Fruit fly (Drosophila melanogaster) whole organism, embryonic: ENCODE results near the gene CG9919.

ENCODE experiments used
- Adf1 ChIP-seq: fragments of 200-800 bp; sonication (Bioruptor generic); IDR thresholded peaks from 2 replicates; pipeline ENCODE4 v1.3.6; 2022; ENCODE audit warnings: missing biosample characterization, missing genetic modification characterization
- Atf3 ChIP-seq: fragments of 200-800 bp; sonication (Bioruptor generic); optimal IDR thresholded peaks from 3 replicates; lab custom pipeline; 2016; ENCODE audit warnings: missing biosample characterization, missing genetic modification characterization
- CG10366 ChIP-seq: fragments of 200-800 bp; sonication (Bioruptor generic); IDR thresholded peaks from 2 replicates; pipeline ENCODE4 v1.3.6; 2022; ENCODE audit warnings: missing biosample characterization, missing genetic modification characterization
- CG1233 ChIP-seq: fragments of 200-800 bp; sonication (Bioruptor generic); optimal IDR thresholded peaks from 4 replicates; lab custom pipeline; 2018; ENCODE audit warnings: missing biosample characterization, mild to moderate bottlenecking, missing genetic modification characterization
- CG13624 ChIP-seq: fragments of 200-800 bp; sonication (Bioruptor generic); optimal IDR thresholded peaks from 2 replicates; lab custom pipeline; 2016; ENCODE audit warnings: missing biosample characterization, missing genetic modification characterization
- CG15269 ChIP-seq: fragments of 200-800 bp; sonication (Bioruptor generic); optimal IDR thresholded peaks from 2 replicates; lab custom pipeline; 2018; ENCODE audit warnings: missing biosample characterization, mild to moderate bottlenecking, missing genetic modification characterization, moderate library complexity
- CG16815 ChIP-seq: fragments of 200-800 bp; sonication (Bioruptor generic); optimal IDR thresholded peaks from 3 replicates; lab custom pipeline; 2017; ENCODE audit warnings: missing biosample characterization, mild to moderate bottlenecking, missing genetic modification characterization
- CG17912 ChIP-seq: fragments of 200-800 bp; sonication (Bioruptor generic); optimal IDR thresholded peaks from 2 replicates; lab custom pipeline; 2018; ENCODE audit warnings: missing biosample characterization, mild to moderate bottlenecking, missing genetic modification characterization
- CG2199 ChIP-seq: fragments of 200-800 bp; sonication (Bioruptor generic); IDR thresholded peaks from 3 replicates; pipeline ENCODE4 v1.3.6; 2022; ENCODE audit warnings: missing biosample characterization, missing genetic modification characterization
- CG2678 ChIP-seq: fragments of 200-800 bp; sonication (Bioruptor generic); optimal IDR thresholded peaks from 3 replicates; lab custom pipeline; 2019; ENCODE audit warnings: missing biosample characterization, mild to moderate bottlenecking, missing genetic modification characterization, moderate library complexity
- CG2875 ChIP-seq: fragments of 200-800 bp; sonication (Bioruptor generic); optimal IDR thresholded peaks from 2 replicates; lab custom pipeline; 2017; ENCODE audit warnings: missing biosample characterization, mild to moderate bottlenecking, missing genetic modification characterization, missing genetic modification reagents
- CG30431 ChIP-seq: fragments of 200-800 bp; sonication (Bioruptor generic); optimal IDR thresholded peaks from 2 replicates; lab custom pipeline; 2017; ENCODE audit warnings: missing biosample characterization, missing genetic modification characterization
- CG33557 ChIP-seq: fragments of 200-800 bp; sonication (Bioruptor generic); optimal IDR thresholded peaks from 2 replicates; lab custom pipeline; 2019; ENCODE audit warnings: missing biosample characterization, mild to moderate bottlenecking, missing genetic modification characterization, moderate library complexity
- CG4617 ChIP-seq: fragments of 200-800 bp; sonication (Bioruptor generic); optimal IDR thresholded peaks from 3 replicates; lab custom pipeline; 2016; ENCODE audit warnings: missing biosample characterization, missing genetic modification characterization, borderline replicate concordance
- CG6683 ChIP-seq: fragments of 200-800 bp; sonication (Bioruptor generic); optimal IDR thresholded peaks from 2 replicates; lab custom pipeline; 2017; ENCODE audit warnings: missing biosample characterization, mild to moderate bottlenecking, missing genetic modification characterization, missing genetic modification reagents
- CG7839 ChIP-seq: fragments of 200-800 bp; sonication (Bioruptor generic); optimal IDR thresholded peaks from 3 replicates; lab custom pipeline; 2018; ENCODE audit warnings: missing biosample characterization, mild to moderate bottlenecking, missing genetic modification characterization, moderate library complexity
- CG8765 ChIP-seq: fragments of 200-800 bp; sonication (Bioruptor generic); IDR thresholded peaks from 2 replicates; pipeline ENCODE4 v1.3.6; 2022; ENCODE audit warnings: missing biosample characterization, missing genetic modification characterization
- CG9797 ChIP-seq: fragments of 200-800 bp; sonication (Bioruptor generic); optimal IDR thresholded peaks from 3 replicates; lab custom pipeline; 2018; ENCODE audit warnings: missing biosample characterization, mild to moderate bottlenecking, missing genetic modification characterization
- Camta ChIP-seq: fragments of 200-800 bp; sonication (Bioruptor generic); optimal IDR thresholded peaks from 2 replicates; lab custom pipeline; 2016; ENCODE audit warnings: missing biosample characterization, missing genetic modification characterization
- D19B ChIP-seq: fragments of 200-800 bp; sonication (Bioruptor generic); optimal IDR thresholded peaks from 2 replicates; lab custom pipeline; 2017; ENCODE audit warnings: missing biosample characterization, mild to moderate bottlenecking, missing genetic modification characterization
- Dref ChIP-seq: fragments of 200-800 bp; sonication (Bioruptor generic); IDR thresholded peaks from 2 replicates; pipeline ENCODE4 v1.3.6; 2022; ENCODE audit warnings: missing biosample characterization, missing genetic modification characterization
- Hsf ChIP-seq: fragments of 200-800 bp; sonication (Bioruptor generic); optimal IDR thresholded peaks from 3 replicates; lab custom pipeline; 2016; ENCODE audit warnings: missing biosample characterization, missing genetic modification characterization
- Jarid2 ChIP-seq: fragments of 200-800 bp; sonication (Bioruptor generic); optimal IDR thresholded peaks from 3 replicates; lab custom pipeline; 2017; ENCODE audit warnings: mild to moderate bottlenecking, missing biosample characterization, missing genetic modification reagents, missing genetic modification characterization
- PHDP ChIP-seq: fragments of 200-800 bp; sonication (Bioruptor generic); optimal IDR thresholded peaks from 3 replicates; lab custom pipeline; 2018; ENCODE audit warnings: missing biosample characterization, mild to moderate bottlenecking, missing genetic modification characterization, moderate library complexity
- Pdp1 ChIP-seq, 2 experiments: fragments of 200-800 bp; sonication (Bioruptor generic); optimal IDR thresholded peaks; 3 replicates each; lab custom pipeline; 2016; ENCODE audit warnings: missing biosample characterization in 2 of 2, missing genetic modification characterization in 2 of 2, mild to moderate bottlenecking in 1 of 2, moderate library complexity in 1 of 2
- Sox100B ChIP-seq: fragments of 200-800 bp; sonication (Bioruptor generic); optimal IDR thresholded peaks from 3 replicates; lab custom pipeline; 2018; ENCODE audit warnings: missing biosample characterization, mild to moderate bottlenecking, missing genetic modification characterization
- Tbp ChIP-seq: fragments of >200 bp; optimal IDR thresholded peaks from 2 replicates; lab custom pipeline; 2018; ENCODE audit warnings: missing biosample characterization, missing genetic modification characterization
- Xbp1 ChIP-seq: fragments of 200-800 bp; sonication (Bioruptor generic); optimal IDR thresholded peaks from 3 replicates; lab custom pipeline; 2016; ENCODE audit warnings: missing biosample characterization, mild to moderate bottlenecking, missing genetic modification characterization
- cato ChIP-seq: fragments of 200-800 bp; sonication (Bioruptor generic); optimal IDR thresholded peaks from 2 replicates; lab custom pipeline; 2016; ENCODE audit warnings: missing biosample characterization, missing genetic modification characterization, borderline replicate concordance
- caup ChIP-seq: fragments of 200-800 bp; sonication (Bioruptor generic); optimal IDR thresholded peaks from 3 replicates; lab custom pipeline; 2017; ENCODE audit warnings: missing biosample characterization, mild to moderate bottlenecking, missing genetic modification characterization, moderate library complexity; ENCODE audit not compliant: severe bottlenecking
- chinmo ChIP-seq: fragments of 200-800 bp; sonication (Bioruptor generic); IDR thresholded peaks from 4 replicates; pipeline ENCODE4 v1.3.6; 2022; ENCODE audit warnings: missing biosample characterization, missing genetic modification characterization; ENCODE audit not compliant: partially characterized antibody
- dan ChIP-seq: fragments of 200-800 bp; sonication (Bioruptor generic); IDR thresholded peaks from 2 replicates; pipeline ENCODE4 v1.3.6; 2022; ENCODE audit warnings: missing biosample characterization, missing genetic modification characterization
- disco-r ChIP-seq: fragments of 200-800 bp; sonication (Bioruptor generic); optimal IDR thresholded peaks from 2 replicates; lab custom pipeline; 2016; ENCODE audit warnings: missing biosample characterization, missing genetic modification characterization
- eyg ChIP-seq: fragments of 200-800 bp; sonication (Bioruptor generic); optimal IDR thresholded peaks from 3 replicates; lab custom pipeline; 2016; ENCODE audit warnings: missing biosample characterization, missing genetic modification characterization
- fd102C ChIP-seq: fragments of 200-800 bp; sonication (Bioruptor generic); optimal IDR thresholded peaks from 2 replicates; lab custom pipeline; 2018; ENCODE audit warnings: missing biosample characterization, mild to moderate bottlenecking, missing genetic modification characterization, moderate library complexity
- ham ChIP-seq: fragments of 200-800 bp; sonication (Bioruptor generic); IDR thresholded peaks from 2 replicates; pipeline ENCODE4 v1.3.6; 2022; ENCODE audit warnings: missing biosample characterization, missing genetic modification characterization
- her ChIP-seq: fragments of 200-800 bp; sonication (Bioruptor generic); optimal IDR thresholded peaks from 2 replicates; lab custom pipeline; 2016; ENCODE audit warnings: missing biosample characterization, missing genetic modification characterization
- ken ChIP-seq: fragments of 200-800 bp; sonication (Bioruptor generic); IDR thresholded peaks from 3 replicates; pipeline ENCODE4 v1.3.6; 2022; ENCODE audit warnings: missing biosample characterization, missing genetic modification characterization
- kni ChIP-seq: fragments of 200-800 bp; sonication (Bioruptor generic); optimal IDR thresholded peaks from 3 replicates; lab custom pipeline; 2017; ENCODE audit warnings: mild to moderate bottlenecking, missing biosample characterization, missing genetic modification reagents, missing genetic modification characterization
- mld ChIP-seq: fragments of 200-800 bp; sonication (Bioruptor generic); IDR thresholded peaks from 3 replicates; pipeline ENCODE4 v1.3.6; 2022; ENCODE audit warnings: missing biosample characterization, missing genetic modification characterization; ENCODE audit not compliant: partially characterized antibody
- oc ChIP-seq: fragments of 200-800 bp; sonication (Bioruptor generic); optimal IDR thresholded peaks from 2 replicates; lab custom pipeline; 2018; ENCODE audit warnings: missing biosample characterization, mild to moderate bottlenecking, missing genetic modification characterization, moderate library complexity
- org-1 ChIP-seq: fragments of 200-800 bp; sonication (Bioruptor generic); optimal IDR thresholded peaks from 2 replicates; lab custom pipeline; 2017; ENCODE audit warnings: missing biosample characterization, missing genetic modification characterization
- repo ChIP-seq: fragments of 200-800 bp; sonication (Bioruptor generic); optimal IDR thresholded peaks from 2 replicates; lab custom pipeline; 2016; ENCODE audit warnings: missing biosample characterization, missing genetic modification characterization
- salm ChIP-seq: fragments of 200-800 bp; sonication (Bioruptor generic); optimal IDR thresholded peaks from 2 replicates; lab custom pipeline; 2018; ENCODE audit warnings: missing biosample characterization, mild to moderate bottlenecking, missing genetic modification characterization
- so ChIP-seq: fragments of 200-800 bp; sonication (Bioruptor generic); IDR thresholded peaks from 3 replicates; pipeline ENCODE4 v1.3.6; 2022; ENCODE audit warnings: missing biosample characterization, missing genetic modification characterization
- sqz ChIP-seq: fragments of 200-800 bp; sonication (Bioruptor generic); optimal IDR thresholded peaks from 3 replicates; lab custom pipeline; 2018; ENCODE audit warnings: missing biosample characterization, mild to moderate bottlenecking, missing genetic modification characterization
- stwl ChIP-seq: fragments of 200-800 bp; sonication (Bioruptor generic); optimal IDR thresholded peaks from 3 replicates; lab custom pipeline; 2018; ENCODE audit warnings: missing biosample characterization, mild to moderate bottlenecking, missing genetic modification characterization, moderate library complexity
- usp ChIP-seq: fragments of >200 bp; optimal IDR thresholded peaks from 2 replicates; lab custom pipeline; 2017; ENCODE audit warnings: missing biosample characterization, missing genetic modification characterization
- wek ChIP-seq: fragments of 200-800 bp; sonication (Bioruptor generic); optimal IDR thresholded peaks from 3 replicates; lab custom pipeline; 2018; ENCODE audit warnings: missing biosample characterization, mild to moderate bottlenecking, missing genetic modification characterization, moderate library complexity

The CG9919 gene

DNA sequence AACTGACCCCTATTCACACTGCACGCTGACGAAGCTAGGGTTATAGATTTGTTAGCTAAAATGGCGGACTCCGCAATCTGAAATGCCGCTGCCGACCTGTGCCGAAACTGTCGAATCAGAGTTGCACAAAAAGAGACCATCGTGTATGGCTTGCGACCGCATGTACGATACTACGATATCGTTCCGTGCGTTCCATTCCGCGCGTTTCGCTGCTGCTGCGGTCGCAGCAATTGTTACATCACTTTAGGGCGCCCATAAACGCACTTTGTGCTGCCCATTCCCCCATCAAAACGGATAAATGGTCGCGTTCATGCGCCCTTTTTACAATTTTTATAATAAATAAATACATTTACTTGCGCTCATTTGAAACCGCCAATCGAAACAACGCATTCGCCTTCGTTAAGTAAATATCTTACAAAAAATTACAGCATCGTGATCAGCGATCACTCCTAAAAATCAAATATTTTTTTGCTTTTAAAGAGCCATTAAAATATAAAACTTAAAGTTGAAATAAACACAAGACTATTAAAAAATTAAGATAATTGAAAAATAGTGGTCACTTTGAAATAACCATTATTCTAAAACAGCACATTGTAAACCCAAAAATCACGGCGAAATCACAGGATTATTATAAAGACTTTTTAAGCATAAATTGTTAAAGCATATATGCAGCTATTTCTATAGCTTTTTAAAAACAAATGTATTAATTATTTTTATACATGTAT, 10.2 kb downstream of the CG9919 start, which contains the start of gene Cyp1 (continued):
- TF ChIP-seq cato (GFP tag; lab: Kevin White, UChicago) (no peak), CG8765 (GFP tag; lab: Robert Waterston, UW) (peak; percentile 28; the same call in 1 of the 2 replicates), CG33557 (no peak), Jarid2 (GFP tag; lab: Kevin White, UChicago) (no peak), Pdp1 (GFP tag; optimal IDR thresholded peaks at IDR 0.05; lab: Kevin White, UChicago) (peak in 1 of 2 experiments; percentile 99), CG7839 (tag; lab: Kevin White, UChicago) (no peak), sqz (GFP tag; lab: Kevin White, UChicago) (no peak), dan (GFP tag; lab: Robert Waterston, UW) (no peak), Tbp (GFP tag; lab: Kevin White, UChicago) (no peak), ham (no peak), Dref (GFP tag; lab: Robert Waterston, UW) (peak; percentile 83), eyg (GFP tag; lab: Kevin White, UChicago) (no peak), org-1 (no peak), usp (GFP tag; lab: Kevin White, UChicago) (no peak), kni (GFP tag; lab: Kevin White, UChicago) (no peak), Xbp1 (GFP tag; lab: Kevin White, UChicago) (peak; percentile 34), Atf3 (GFP tag; lab: Kevin White, UChicago) (no peak), Adf1 (GFP tag; lab: Robert Waterston, UW) (peak; percentile 88), CG30431 (no peak), CG1233 (GFP tag; lab: Kevin White, UChicago) (peak; percentile 33), disco-r (no peak), CG15269 (tag; lab: Kevin White, UChicago) (peak; percentile 35), CG13624 (GFP tag; lab: Kevin White, UChicago) (no peak), CG2199 (GFP tag; lab: Robert Waterston, UW) (no peak), Sox100B (GFP tag; lab: Kevin White, UChicago) (peak; percentile 32), caup (GFP tag; lab: Kevin White, UChicago) (peak; percentile 21), ken (GFP tag; lab: Robert Waterston, UW) (peak; percentile 47; the same call in 1 of the 3 replicates), so (GFP tag; lab: Robert Waterston, UW) (0 out of 3 replicates have a peak, but pooled peaks have one; percentile 30), CG6683 (GFP tag; lab: Kevin White, UChicago) (no peak), CG4617 (no peak), D19B (GFP tag; lab: Kevin White, UChicago) (no peak), CG16815 (GFP tag; lab: Kevin White, UChicago) (no peak), CG17912 (GFP tag; lab: Kevin White, UChicago) (no peak), PHDP (tag; lab: Kevin White, UChicago) (peak; percentile 4), mld (peak; percentile 77; the same call in 1 of the 3 replicates), fd102C (no peak), Hsf (GFP tag; lab: Kevin White, UChicago) (no peak), Camta (GFP tag; lab: Kevin White, UChicago) (no peak), stwl (peak; percentile 41), salm (no peak), oc (tag; lab: Kevin White, UChicago) (no peak), wek (GFP tag; lab: Kevin White, UChicago) (peak; percentile 48), her (GFP tag; lab: Kevin White, UChicago) (peak; percentile 73), chinmo (GFP tag; lab: Robert Waterston, UW) (peak; percentile 87), CG9797 (GFP tag; lab: Kevin White, UChicago) (peak; percentile 41), CG2678 (no peak), CG2875 (GFP tag; lab: Kevin White, UChicago) (no peak), repo (GFP tag; lab: Kevin White, UChicago) (peak; percentile 6), CG10366 (peak; percentile 37)
